Fruit fly (Drosophila melanogaster): Measurements from ENCODE around the gene side-VII.
A peak's percentile ranks its signal among the peaks of the same experiment; 100 is the strongest.

Gene side-VII

DNA sequence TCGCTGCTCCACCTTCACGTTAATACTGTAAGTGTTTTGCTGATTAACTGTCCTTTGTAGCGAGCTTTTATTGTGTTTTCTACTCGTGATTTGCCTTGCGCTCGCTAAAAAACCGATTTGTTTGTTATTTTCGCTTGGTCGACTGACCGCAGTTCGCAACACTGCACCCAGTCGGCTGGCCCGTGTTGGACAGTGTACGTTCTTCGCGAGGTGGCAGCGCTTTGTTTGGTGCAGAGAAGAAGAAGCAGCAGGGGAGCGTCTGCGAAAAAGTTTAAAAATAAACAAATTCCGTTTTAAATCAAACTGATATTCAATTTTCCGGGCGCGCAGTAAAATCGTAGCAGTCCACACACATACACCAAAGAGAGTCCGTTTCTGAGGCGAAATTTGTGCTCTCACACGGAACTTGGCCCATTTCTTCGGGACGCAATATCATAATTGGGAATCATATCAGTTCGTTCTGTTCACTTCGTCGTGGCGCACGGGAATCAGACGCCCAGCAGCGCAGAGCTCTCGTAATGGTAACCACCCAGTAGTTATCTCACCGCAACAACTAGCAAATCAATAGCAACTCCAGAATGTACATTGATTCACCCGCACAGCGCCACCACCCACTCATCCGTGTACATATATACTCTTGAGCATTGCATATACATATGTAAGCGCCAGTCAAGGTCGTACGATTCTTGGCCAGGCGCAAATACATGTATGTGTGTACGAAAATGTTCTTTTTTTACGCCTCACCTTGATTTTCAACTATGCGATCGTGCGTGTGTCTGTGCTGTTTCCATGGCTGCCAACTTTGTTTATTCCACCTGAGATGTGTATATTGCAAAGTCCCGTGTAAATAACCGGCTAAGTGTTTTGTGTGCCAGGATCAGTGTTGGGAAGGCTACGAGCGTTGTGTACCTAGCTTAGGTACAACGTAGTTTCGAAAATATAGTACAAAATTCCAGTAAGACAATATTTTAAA lies 28.1 kb upstream of the side-VII start, which contains the start of gene Naa80 (continued):
- peak; percentile 10 for TF ChIP-seq Usf (GFP tag; optimal IDR thresholded peaks at IDR 0.05)
- TF ChIP-seq CG13775 (GFP tag; optimal IDR thresholded peaks at IDR 0.05), result peak; percentile 9
- no peak for TF ChIP-seq ham (GFP tag; IDR thresholded peaks at IDR 0.05)
- TF ChIP-seq Hmx (GFP tag; optimal IDR thresholded peaks at IDR 0.05), result no peak
- TF ChIP-seq CG17802 (tag; optimal IDR thresholded peaks at IDR 0.05), result peak; percentile 33
- TF ChIP-seq exex (tag; optimal IDR thresholded peaks at IDR 0.05), result peak; percentile 49
- peak; percentile 53; the same call in 2 of the 3 replicates for TF ChIP-seq CG34224 (GFP tag; IDR thresholded peaks at IDR 0.05; ENCODE audit: partially characterized antibody)
- TF ChIP-seq Camta (GFP tag; optimal IDR thresholded peaks at IDR 0.05), result peak; percentile 35
- peak; percentile 31 for TF ChIP-seq NC2β (GFP tag; optimal IDR thresholded peaks at IDR 0.05)
- no peak for TF ChIP-seq Eip74EF (GFP tag; optimal IDR thresholded peaks at IDR 0.05)
- TF ChIP-seq CG12104 (GFP tag; optimal IDR thresholded peaks at IDR 0.05), result peak; percentile 36
- no peak for TF ChIP-seq gsb-n (tag; optimal IDR thresholded peaks at IDR 0.05)
- TF ChIP-seq CG9797 (GFP tag; optimal IDR thresholded peaks at IDR 0.05), result no peak
- peak; percentile 57 for TF ChIP-seq Meics (GFP tag; optimal IDR thresholded peaks at IDR 0.05)
- TF ChIP-seq CG15011 (GFP tag; optimal IDR thresholded peaks at IDR 0.05), result no peak
- no peak for TF ChIP-seq Spps (tag; optimal IDR thresholded peaks at IDR 0.05)
- peak; percentile 84 for TF ChIP-seq E2f2 (GFP tag; IDR thresholded peaks at IDR 0.05)
- peak; percentile 5 for TF ChIP-seq twi (tag; optimal IDR thresholded peaks at IDR 0.05)
- peak in 1 of 2 experiments; percentile 32 for TF ChIP-seq tll (GFP tag; optimal IDR thresholded peaks at IDR 0.05)
- TF ChIP-seq stc (GFP tag; IDR thresholded peaks at IDR 0.05), result no peak
- TF ChIP-seq scrt (GFP tag; optimal IDR thresholded peaks at IDR 0.05), result no peak
- TF ChIP-seq wdn (GFP tag; IDR thresholded peaks at IDR 0.05), result no peak
- peak; percentile 88 for TF ChIP-seq Rfx (GFP tag; IDR thresholded peaks at IDR 0.05)
- TF ChIP-seq CG4282 (GFP tag; optimal IDR thresholded peaks at IDR 0.05), result peak; percentile 64
- no peak for TF ChIP-seq schlank (tag; optimal IDR thresholded peaks at IDR 0.05)
- no peak for TF ChIP-seq CG5180 (GFP tag; optimal IDR thresholded peaks at IDR 0.05)
- TF ChIP-seq cas (GFP tag; IDR thresholded peaks at IDR 0.05), result peak; percentile 26; the same call in 1 of the 2 replicates
- TF ChIP-seq gsb (GFP tag; IDR thresholded peaks at IDR 0.05), result no peak; the same call in 1 of the 2 replicates
- no peak; the same call in 2 of the 3 replicates for TF ChIP-seq hb (GFP tag; IDR thresholded peaks at IDR 0.05; ENCODE audit: partially characterized antibody)
- TF ChIP-seq Atf6 (GFP tag; IDR thresholded peaks at IDR 0.05), result peak; percentile 29; the same call in 1 of the 2 replicates
- TF ChIP-seq bbx (GFP tag; IDR thresholded peaks at IDR 0.05; ENCODE audit: partially characterized antibody), result peak; percentile 65
- TF ChIP-seq unc-4 (GFP tag; IDR thresholded peaks at IDR 0.05; ENCODE audit: partially characterized antibody), result no peak; the same call in 1 of the 2 replicates
- no peak for TF ChIP-seq sna (GFP tag; IDR thresholded peaks at IDR 0.05; ENCODE audit: partially characterized antibody)
- TF ChIP-seq wek (GFP tag; optimal IDR thresholded peaks at IDR 0.05), result no peak
- peak; percentile 32; the same call in 1 of the 2 replicates for TF ChIP-seq chm (GFP tag; IDR thresholded peaks at IDR 0.05)
- peak; percentile 48; the same call in 2 of the 3 replicates for TF ChIP-seq row (GFP tag; IDR thresholded peaks at IDR 0.05)
- no peak for TF ChIP-seq gce (GFP tag; IDR thresholded peaks at IDR 0.05)
- TF ChIP-seq CG6791 (GFP tag; IDR thresholded peaks at IDR 0.05; ENCODE audit: partially characterized antibody), result peak; percentile 61; the same call in 1 of the 3 replicates
- no peak for TF ChIP-seq CG31365 (tag; optimal IDR thresholded peaks at IDR 0.05)
- peak; percentile 70; the same call in 2 of the 3 replicates for TF ChIP-seq CG6175 (GFP tag; IDR thresholded peaks at IDR 0.05)
- peak; percentile 38 for TF ChIP-seq CG12391 (tag; optimal IDR thresholded peaks at IDR 0.05)
- TF ChIP-seq Sox102F (GFP tag; optimal IDR thresholded peaks at IDR 0.05), result no peak
- peak; percentile 22 for TF ChIP-seq CG15601 (tag; optimal IDR thresholded peaks at IDR 0.05)
- TF ChIP-seq Poxn (GFP tag; IDR thresholded peaks at IDR 0.05), result no peak
- no peak for TF ChIP-seq Oaz (GFP tag; IDR thresholded peaks at IDR 0.05)
- no peak for TF ChIP-seq CG6689 (GFP tag; IDR thresholded peaks at IDR 0.05)
- no peak for TF ChIP-seq fd64A (GFP tag; optimal IDR thresholded peaks at IDR 0.05)

Measured in whole organism, embryonic.